Worm (Caenorhabditis elegans): ENCODE results near the gene F22B7.1.

The F22B7.1 gene

ce11 chrIII:8668717-8669116 is 3.6 kb downstream of the F22B7.1 start:
- TF ChIP-seq F22D6.2 (tag; optimal IDR thresholded peaks at IDR 0.05) (no peak), F49E8.2 (tag; optimal IDR thresholded peaks at IDR 0.05; ENCODE audit: insufficient read depth) (no peak), ceh-40 (GFP tag; IDR thresholded peaks at IDR 0.05) (no peak), hmg-1.2 (GFP tag; IDR thresholded peaks at IDR 0.05) (peak; percentile 84; the same call in 1 of the 2 replicates)

- TF ChIP-seq die-1 (tag; optimal IDR thresholded peaks at IDR 0.05) (no peak), tbx-9 (tag; optimal IDR thresholded peaks at IDR 0.05; ENCODE audit: borderline replicate concordance) (no peak), hmg-20 (GFP tag; IDR thresholded peaks at IDR 0.05) (no peak), nhr-90 (tag; optimal IDR thresholded peaks at IDR 0.05) (no peak), hlh-26 (GFP tag; conservative IDR thresholded peaks at IDR 0.05) (no peak), madf-8 (GFP tag; conservative IDR thresholded peaks at IDR 0.05) (0 out of 2 replicates have a peak, but pooled peaks have one; percentile 23), F39B2.1 (GFP tag; IDR thresholded peaks at IDR 0.05) (no peak), B0336.3 (GFP tag; IDR thresholded peaks at IDR 0.05) (peak; percentile 43; the same call in 1 of the 2 replicates), ztf-26 (tag; optimal IDR thresholded peaks at IDR 0.05) (no peak), hmg-1.2 (GFP tag; IDR thresholded peaks at IDR 0.05) (no peak), egrh-3 (GFP tag; IDR thresholded peaks at IDR 0.05) (no peak), F49E8.2 (tag; optimal IDR thresholded peaks at IDR 0.05; ENCODE audit: insufficient read depth) (peak; percentile 14), T26A5.8 (tag; optimal IDR thresholded peaks at IDR 0.05) (no peak), ceh-100 (GFP tag; IDR thresholded peaks at IDR 0.05) (no peak), F33H1.4 (GFP tag; IDR thresholded peaks at IDR 0.05) (peak; percentile 76), lag-1 (GFP tag; IDR thresholded peaks at IDR 0.05) (no peak), lir-1 (GFP tag; conservative IDR thresholded peaks at IDR 0.05) (no peak), zim-3 (tag; optimal IDR thresholded peaks at IDR 0.05) (no peak), ccch-3 (GFP tag; optimal IDR thresholded peaks at IDR 0.05) (no peak), Y79H2A.3 (GFP tag; conservative IDR thresholded peaks at IDR 0.05) (no peak), efl-1 (GFP tag; optimal IDR thresholded peaks at IDR 0.05) (peak; percentile 21), F55B11.4 (tag; optimal IDR thresholded peaks at IDR 0.05; ENCODE audit: borderline replicate concordance, insufficient read depth) (no peak), ekl-4 (GFP tag; IDR thresholded peaks at IDR 0.05) (0 out of 2 replicates have a peak, but pooled peaks have one; percentile 36), rcor-1 (GFP tag; IDR thresholded peaks at IDR 0.05) (no peak), nfya-2 (GFP tag; IDR thresholded peaks at IDR 0.05) (no peak), madf-6 (GFP tag; IDR thresholded peaks at IDR 0.05) (peak; percentile 79), unc-62 (GFP tag; optimal IDR thresholded peaks at IDR 0.05) (no peak), bed-1 (GFP tag; IDR thresholded peaks at IDR 0.05) (no peak), lin-35 (GFP tag; optimal IDR thresholded peaks at IDR 0.05) (no peak), him-1 (tag; optimal IDR thresholded peaks at IDR 0.05) (peak; percentile 39), snpc-4 (GFP tag; optimal IDR thresholded peaks at IDR 0.05) (no peak), snpc-4 (tag; optimal IDR thresholded peaks at IDR 0.05) (peak in 1 of 4 experiments; percentile 9), snpc-1.3 (tag; optimal IDR thresholded peaks at IDR 0.05; ENCODE audit: insufficient read depth) (no peak), hsf-1 (GFP tag; IDR thresholded peaks at IDR 0.05) (no peak), Y53F4B.3 (GFP tag; IDR thresholded peaks at IDR 0.05) (no peak), xnd-1 (tag; optimal IDR thresholded peaks at IDR 0.05) (peak; percentile 64), snpc-1.1 (tag; optimal IDR thresholded peaks at IDR 0.05; ENCODE audit: insufficient read depth) (no peak), C06A6.2 (GFP tag; conservative IDR thresholded peaks at IDR 0.05) (no peak), attf-5 (GFP tag; optimal IDR thresholded peaks at IDR 0.05) (no peak), lsl-1 (GFP tag; optimal IDR thresholded peaks at IDR 0.05) (peak; percentile 86), aptf-2 (GFP tag; conservative IDR thresholded peaks at IDR 0.05) (no peak), zfh-2 (GFP tag; conservative IDR thresholded peaks at IDR 0.05) (no peak), ceh-91 (GFP tag; IDR thresholded peaks at IDR 0.05) (no peak), egl-18 (GFP tag; IDR thresholded peaks at IDR 0.05) (no peak)
Measured at ce11 chrIII:8674980-8675485, 9.9 kb downstream of the F22B7.1 start, which contains the start of gene pgl-2. pgl-2 (minus strand) TSS chrIII:8675435.

All from whole organism, young adult.